Fruit fly (Drosophila melanogaster) Kc167 (cell line): ENCODE data around the gene Cp110.

ENCODE experiments used
- Myc ChIP-seq: fragments of >200 bp; optimal IDR thresholded peaks from 2 replicates; lab custom pipeline; 2017; ENCODE audit warnings: missing external identifiers
- Sin3A ChIP-seq: fragments of >200 bp; optimal IDR thresholded peaks from 2 replicates; lab custom pipeline; 2018; ENCODE audit warnings: missing external identifiers
- h ChIP-seq: fragments of >200 bp; optimal IDR thresholded peaks from 3 replicates; lab custom pipeline; 2018; ENCODE audit warnings: missing external identifiers
- insv ChIP-seq: fragments of >200 bp; optimal IDR thresholded peaks from 3 replicates; lab custom pipeline; 2018; ENCODE audit warnings: missing external identifiers
- psq ChIP-seq: fragments of >200 bp; optimal IDR thresholded peaks from 2 replicates; lab custom pipeline; 2017; ENCODE audit warnings: missing external identifiers
- ttk ChIP-seq: sonication (Bioruptor generic); optimal IDR thresholded peaks from 2 replicates; lab custom pipeline; 2017; ENCODE audit warnings: missing external identifiers

The Cp110 gene

DNA sequence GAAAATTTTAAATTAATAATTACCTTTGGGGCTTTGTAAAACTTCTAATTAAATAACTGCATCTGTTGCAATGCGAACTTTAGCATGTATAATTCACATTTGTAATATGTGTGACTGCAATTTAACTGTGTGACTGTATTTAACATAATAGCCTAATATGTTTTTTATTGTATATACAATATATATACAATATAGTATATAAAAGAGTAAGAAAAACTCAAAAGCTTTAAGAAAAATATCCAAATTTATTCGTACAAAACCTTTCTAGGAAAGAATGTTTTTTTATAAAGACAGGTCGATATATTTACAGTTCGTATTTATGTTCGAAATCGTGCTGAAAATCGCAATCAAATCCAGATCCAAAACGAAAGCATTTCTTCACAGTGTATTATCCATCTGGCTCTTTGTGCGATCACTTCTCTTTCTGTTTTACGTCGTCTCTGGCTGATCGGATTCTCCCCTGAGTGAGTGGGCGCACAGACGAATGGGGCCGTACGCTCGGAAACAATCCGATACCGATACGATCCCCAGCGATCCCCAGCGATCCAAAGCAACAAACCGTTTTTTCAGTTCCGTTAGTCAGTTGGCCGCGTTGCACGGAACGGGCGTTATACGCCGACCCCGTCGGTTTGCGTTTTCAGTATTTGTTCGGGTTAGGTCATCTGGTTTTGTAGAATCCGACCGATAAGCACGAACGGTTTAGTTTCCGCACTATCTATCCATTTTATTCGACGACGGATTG, 9.3 kb downstream of the Cp110 start:
- TF ChIP-seq insv (lab: Kevin White, UChicago) (no peak), h (no peak), psq (lab: Kevin White, UChicago) (no peak), Sin3A (no peak), ttk (lab: Kevin White, UChicago) (no peak), Myc (lab: Kevin White, UChicago) (no peak)

DNA sequence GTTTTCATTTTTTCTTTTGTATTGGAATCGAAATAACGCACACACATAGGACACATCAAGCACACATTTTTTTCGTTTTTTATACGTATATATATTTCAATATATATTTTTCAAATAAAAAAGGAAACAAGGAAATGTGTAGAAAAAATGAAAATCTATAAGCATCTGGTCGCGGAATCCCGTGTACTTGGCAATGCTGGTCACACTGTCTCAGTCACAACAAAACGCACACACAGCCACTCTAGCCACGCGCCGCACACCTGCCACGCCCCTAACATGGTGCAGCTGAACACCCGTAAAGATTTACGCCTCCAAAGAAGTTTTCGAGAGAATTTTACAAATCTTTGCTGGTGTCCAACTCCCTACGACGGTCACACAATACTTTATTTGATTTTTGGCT, 17.7 kb downstream of the Cp110 start:
- TF ChIP-seq insv (lab: Kevin White, UChicago), result no peak
- TF ChIP-seq psq (lab: Kevin White, UChicago), result no peak
- TF ChIP-seq ttk (lab: Kevin White, UChicago), result no peak
- no peak for TF ChIP-seq h
- TF ChIP-seq Myc (lab: Kevin White, UChicago), result no peak
- TF ChIP-seq Sin3A, result no peak

DNA sequence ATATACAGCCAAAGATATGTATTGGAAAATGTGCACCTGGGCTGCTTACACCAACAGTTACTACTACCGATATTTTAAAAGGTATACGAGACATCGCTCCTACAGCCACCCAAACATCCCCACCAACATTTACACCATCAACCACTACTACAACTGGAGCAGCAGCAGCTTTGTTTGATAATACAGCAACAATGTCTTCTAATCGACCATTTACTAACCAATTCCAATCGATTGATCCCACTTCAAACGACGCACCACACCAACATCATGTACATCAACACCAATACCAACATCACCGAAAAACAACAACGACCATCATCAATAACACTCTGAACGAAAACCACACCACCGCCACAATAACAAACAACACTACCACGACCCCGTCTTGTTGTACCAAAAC, 20.3 kb downstream of the Cp110 start:
- TF ChIP-seq Myc (lab: Kevin White, UChicago) (no peak), insv (lab: Kevin White, UChicago) (no peak), ttk (lab: Kevin White, UChicago) (no peak), Sin3A (no peak), h (no peak), psq (lab: Kevin White, UChicago) (no peak)

DNA sequence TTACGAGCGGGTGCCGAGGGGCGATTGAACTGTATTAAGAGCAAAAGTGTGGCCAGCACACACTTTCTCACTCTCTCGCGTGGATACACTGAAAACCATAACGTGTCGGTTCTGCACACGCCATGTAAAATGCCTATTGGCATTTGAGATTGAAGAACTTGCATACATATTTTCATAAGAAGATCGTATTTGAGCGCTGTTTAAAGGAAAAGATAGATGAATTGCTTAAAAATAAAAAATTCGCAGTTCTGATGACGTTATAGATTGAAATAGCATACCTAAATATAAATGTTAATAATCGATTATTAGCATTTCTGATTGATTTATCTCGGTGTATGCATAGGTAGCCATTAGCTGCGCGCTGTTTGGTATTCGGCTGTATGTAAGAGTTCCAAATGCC, 27.2 kb downstream of the Cp110 start:
- TF ChIP-seq h (no peak), ttk (lab: Kevin White, UChicago) (no peak), insv (lab: Kevin White, UChicago) (no peak), psq (lab: Kevin White, UChicago) (no peak), Myc (lab: Kevin White, UChicago) (no peak)

DNA sequence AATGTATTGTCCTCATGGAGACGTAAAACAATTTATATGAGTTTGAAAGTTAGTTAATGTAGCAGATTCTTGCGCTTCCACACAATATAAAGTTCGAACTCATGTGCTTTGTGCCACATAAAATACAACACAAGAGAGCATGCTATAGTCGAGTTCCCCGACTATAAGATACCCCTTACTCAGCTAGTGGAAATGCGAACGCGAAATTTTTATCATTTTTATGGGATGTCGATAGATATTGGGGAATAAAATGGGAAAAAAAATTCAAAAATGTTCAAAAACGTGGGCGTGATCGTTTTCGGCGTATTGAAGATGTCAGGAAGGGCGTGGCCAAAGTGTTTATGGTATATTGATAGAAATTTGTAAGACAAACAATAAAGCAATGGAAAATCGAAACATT, 28.9 kb downstream of the Cp110 start:
- TF ChIP-seq insv (lab: Kevin White, UChicago) (no peak), psq (lab: Kevin White, UChicago) (no peak), h (no peak), Myc (lab: Kevin White, UChicago) (no peak), ttk (lab: Kevin White, UChicago) (no peak), Sin3A (no peak)

DNA sequence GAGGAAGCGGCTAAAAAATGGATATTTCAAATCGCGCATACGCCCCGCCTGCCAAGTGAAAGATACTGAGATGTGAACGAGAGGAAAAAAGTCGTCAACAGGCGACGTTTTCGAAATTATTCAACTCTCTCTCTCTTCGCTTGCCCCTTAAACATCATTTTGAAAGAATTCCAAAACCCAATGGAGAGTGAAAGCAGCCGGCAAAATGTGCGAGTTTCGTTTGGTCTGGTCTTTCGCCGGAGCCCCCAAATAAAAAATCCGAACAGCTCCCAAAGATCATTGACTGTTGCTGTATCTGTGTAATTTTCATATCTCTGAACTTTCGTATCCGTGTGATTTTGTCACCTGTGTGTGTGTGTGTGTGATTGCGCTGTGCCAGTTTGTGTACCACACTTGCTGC, 30.2 kb downstream of the Cp110 start:
- TF ChIP-seq Sin3A, result no peak

DNA sequence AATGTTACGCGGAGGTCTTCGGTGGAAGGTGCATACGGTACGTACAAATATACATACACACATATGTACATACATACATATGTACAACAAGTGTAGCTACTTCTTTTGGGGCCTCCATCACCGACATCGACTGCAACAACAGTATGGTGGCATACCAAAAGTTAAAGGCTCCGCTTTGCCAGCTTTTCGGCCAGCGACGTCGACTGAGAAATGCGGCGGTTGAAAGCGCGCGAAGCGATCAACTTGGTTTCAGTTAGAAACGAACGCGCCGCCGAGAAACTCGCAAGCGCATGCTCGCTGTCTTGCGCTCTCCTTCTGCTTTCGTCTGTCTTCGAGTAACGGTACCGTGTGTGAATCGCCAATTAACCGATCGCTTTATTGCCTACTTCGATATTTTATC, 33.1 kb downstream of the Cp110 start, which contains the start of gene CG17600:
CG17600 (plus strand) TSS at position 250 of the 400 bp plus-strand sequence.
- no peak for TF ChIP-seq ttk (lab: Kevin White, UChicago)
- no peak for TF ChIP-seq psq (lab: Kevin White, UChicago)
- TF ChIP-seq Myc (lab: Kevin White, UChicago), result no peak
- TF ChIP-seq h, result no peak
- TF ChIP-seq insv (lab: Kevin White, UChicago), result no peak
- no peak for TF ChIP-seq Sin3A

DNA sequence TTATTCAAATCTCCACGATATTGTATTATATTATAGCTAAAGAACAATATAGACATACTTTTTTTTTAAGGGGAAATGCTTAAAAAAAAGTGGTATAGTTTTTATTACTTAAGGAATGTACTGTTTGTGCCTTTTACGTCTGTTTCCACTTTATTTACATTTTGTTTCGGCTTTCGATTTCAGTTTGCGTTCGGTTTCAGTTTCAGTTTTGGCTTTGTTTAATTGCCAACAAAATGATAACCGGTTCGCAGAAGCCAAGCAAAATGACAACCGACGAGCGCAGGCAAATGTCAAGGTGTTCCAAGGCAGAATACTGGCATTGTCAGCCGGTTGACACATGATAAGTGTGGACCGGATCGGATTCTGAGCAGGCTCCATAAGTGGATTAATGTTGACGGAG, 45.3 kb downstream of the Cp110 start:
- TF ChIP-seq Myc (lab: Kevin White, UChicago) (no peak), psq (lab: Kevin White, UChicago) (no peak), h (no peak), insv (lab: Kevin White, UChicago) (no peak), Sin3A (no peak), ttk (lab: Kevin White, UChicago) (no peak)

DNA sequence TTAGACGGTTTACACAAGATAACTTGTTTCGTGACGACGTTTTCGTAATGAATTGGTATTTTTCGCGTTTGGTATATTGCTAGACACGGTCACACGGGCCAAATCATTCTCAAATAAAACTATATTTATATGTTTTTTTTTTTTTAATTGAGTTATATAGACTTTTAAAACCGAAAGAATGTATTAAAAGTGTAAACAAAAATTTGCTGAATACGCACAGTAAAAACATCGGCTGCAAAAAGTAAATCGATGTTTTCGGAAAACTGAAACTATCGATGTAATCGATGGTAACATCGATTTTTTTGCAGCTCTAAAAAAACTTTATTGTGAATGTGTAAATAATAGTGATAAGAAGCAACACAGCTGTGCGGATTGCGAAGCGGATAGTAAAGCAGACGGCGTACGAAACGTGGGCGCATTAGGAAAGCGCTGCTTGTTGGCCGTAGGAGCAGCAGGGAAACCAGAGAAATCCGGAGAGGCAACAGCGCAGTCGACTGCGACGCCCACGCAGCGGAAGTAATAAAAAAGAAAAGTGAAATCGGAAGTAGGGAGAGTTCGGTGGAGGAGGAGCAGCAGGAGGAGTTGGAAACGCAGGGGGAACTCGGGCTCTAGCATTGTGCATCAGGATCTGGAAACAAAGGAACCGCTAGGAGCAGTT, 47.9 kb downstream of the Cp110 start, which contains the start of gene S6kII:
S6kII (plus strand) TSS at position 301 of the 658 bp plus-strand sequence.
- TF ChIP-seq h (no peak), Sin3A (no peak), psq (lab: Kevin White, UChicago) (no peak), Myc (lab: Kevin White, UChicago) (no peak), ttk (lab: Kevin White, UChicago) (no peak), insv (lab: Kevin White, UChicago) (no peak)
